Fruit fly (Drosophila melanogaster) whole organism, embryonic: ENCODE measurements around the gene SmD1.

ENCODE experiments used
- Atf3 ChIP-seq: fragments of 200-800 bp; sonication (Bioruptor generic); optimal IDR thresholded peaks from 3 replicates; lab custom pipeline; 2016; ENCODE audit warnings: missing biosample characterization, missing genetic modification characterization
- CG13624 ChIP-seq: fragments of 200-800 bp; sonication (Bioruptor generic); optimal IDR thresholded peaks from 2 replicates; lab custom pipeline; 2016; ENCODE audit warnings: missing biosample characterization, missing genetic modification characterization
- CG15479 ChIP-seq: fragments of 200-800 bp; sonication (Bioruptor generic); optimal IDR thresholded peaks from 3 replicates; lab custom pipeline; 2019; ENCODE audit warnings: missing biosample characterization, mild to moderate bottlenecking, missing genetic modification characterization, moderate library complexity
- CG1602 ChIP-seq: fragments of 200-800 bp; sonication (Bioruptor generic); optimal IDR thresholded peaks from 3 replicates; lab custom pipeline; 2016; ENCODE audit warnings: missing biosample characterization, missing genetic modification characterization
- CG17612 ChIP-seq: fragments of 200-800 bp; sonication (Bioruptor generic); IDR thresholded peaks from 2 replicates; pipeline ENCODE4 v1.3.6; 2022; ENCODE audit warnings: missing biosample characterization, missing genetic modification characterization
- CG17802 ChIP-seq: fragments of 200-800 bp; sonication (Bioruptor generic); optimal IDR thresholded peaks from 2 replicates; lab custom pipeline; 2018; ENCODE audit warnings: missing biosample characterization, mild to moderate bottlenecking, missing genetic modification characterization, moderate library complexity
- CG18262 ChIP-seq: fragments of 200-800 bp; optimal IDR thresholded peaks from 3 replicates; lab custom pipeline; 2019; ENCODE audit warnings: missing biosample characterization, mild to moderate bottlenecking, missing genetic modification characterization, moderate library complexity
- CG18476 ChIP-seq: fragments of 200-800 bp; sonication (Bioruptor generic); optimal IDR thresholded peaks from 2 replicates; lab custom pipeline; 2016; ENCODE audit warnings: missing biosample characterization, mild to moderate bottlenecking, missing genetic modification characterization
- CG18599 ChIP-seq: fragments of 200-800 bp; sonication (Bioruptor generic); optimal IDR thresholded peaks from 3 replicates; lab custom pipeline; 2017; ENCODE audit warnings: missing biosample characterization, missing genetic modification characterization, mild to moderate bottlenecking, moderate library complexity, missing genetic modification reagents
- CG18764 ChIP-seq: fragments of 200-800 bp; sonication (Bioruptor generic); optimal IDR thresholded peaks from 3 replicates; lab custom pipeline; 2016; ENCODE audit warnings: missing biosample characterization, missing genetic modification characterization
- CG30403 ChIP-seq: fragments of 200-800 bp; sonication (Bioruptor generic); optimal IDR thresholded peaks from 3 replicates; lab custom pipeline; 2016; ENCODE audit warnings: missing biosample characterization, missing genetic modification characterization
- CG31365 ChIP-seq: fragments of 200-800 bp; sonication (Bioruptor generic); optimal IDR thresholded peaks from 2 replicates; lab custom pipeline; 2018; ENCODE audit warnings: missing biosample characterization, mild to moderate bottlenecking, missing genetic modification characterization
- CG32767 ChIP-seq: fragments of 200-800 bp; sonication (Bioruptor generic); IDR thresholded peaks from 2 replicates; pipeline ENCODE4 v1.3.6; 2022; ENCODE audit warnings: missing biosample characterization, missing genetic modification characterization
- CG3726 ChIP-seq: fragments of 200-800 bp; sonication (Bioruptor generic); IDR thresholded peaks from 3 replicates; pipeline ENCODE4, ENCODE4 v1.3.6; 2022; ENCODE audit warnings: missing biosample characterization, missing genetic modification characterization
- CG3838 ChIP-seq: fragments of 200-800 bp; sonication (Bioruptor generic); optimal IDR thresholded peaks from 3 replicates; lab custom pipeline; 2016; ENCODE audit warnings: missing biosample characterization, missing genetic modification characterization
- CG3847 ChIP-seq: fragments of 200-800 bp; sonication (Bioruptor generic); IDR thresholded peaks from 2 replicates; pipeline ENCODE4 v1.3.6; 2022; ENCODE audit warnings: missing biosample characterization, missing genetic modification characterization
- CG4282 ChIP-seq: fragments of 200-800 bp; sonication (Bioruptor generic); optimal IDR thresholded peaks from 2 replicates; lab custom pipeline; 2016; ENCODE audit warnings: missing biosample characterization, missing genetic modification characterization
- CG4707 ChIP-seq: fragments of 200-800 bp; sonication (Bioruptor generic); optimal IDR thresholded peaks from 2 replicates; lab custom pipeline; 2018; ENCODE audit warnings: missing biosample characterization, mild to moderate bottlenecking, missing genetic modification characterization, moderate library complexity
- CG6654 ChIP-seq: fragments of 200-800 bp; sonication (Bioruptor generic); optimal IDR thresholded peaks from 2 replicates; lab custom pipeline; 2017; ENCODE audit warnings: missing biosample characterization, mild to moderate bottlenecking, missing genetic modification characterization
- CG6765 ChIP-seq: fragments of 200-800 bp; sonication (Bioruptor generic); optimal IDR thresholded peaks from 3 replicates; lab custom pipeline; 2017; ENCODE audit warnings: missing biosample characterization, mild to moderate bottlenecking, missing genetic modification characterization
- CHES-1-like ChIP-seq: fragments of 200-800 bp; sonication (Bioruptor generic); optimal IDR thresholded peaks from 2 replicates; lab custom pipeline; 2016; ENCODE audit warnings: missing biosample characterization, missing genetic modification characterization
- Dad ChIP-seq: fragments of 200-800 bp; sonication (Bioruptor generic); optimal IDR thresholded peaks from 3 replicates; lab custom pipeline; 2016; ENCODE audit warnings: missing biosample characterization, missing genetic modification characterization
- Drgx ChIP-seq: fragments of 200-800 bp; sonication (Bioruptor generic); IDR thresholded peaks from 2 replicates; pipeline ENCODE4 v1.3.6; 2022; ENCODE audit warnings: missing biosample characterization, missing genetic modification characterization
- E2f1 ChIP-seq: fragments of 200-800 bp; sonication (Bioruptor generic); IDR thresholded peaks from 2 replicates; pipeline ENCODE4 v1.3.6; 2022; ENCODE audit warnings: missing biosample characterization, missing genetic modification characterization
- Ets65A ChIP-seq: fragments of 200-800 bp; sonication (Bioruptor generic); peaks from one replicate; lab custom pipeline; 2016; ENCODE audit warnings: missing biosample characterization, missing genetic modification characterization
- H2.0 ChIP-seq: fragments of 200-800 bp; sonication (Bioruptor generic); IDR thresholded peaks from 2 replicates; pipeline ENCODE4 v1.3.6; 2022; ENCODE audit warnings: missing biosample characterization, missing genetic modification characterization
- HLH3B ChIP-seq: fragments of 200-800 bp; sonication (Bioruptor generic); IDR thresholded peaks from 2 replicates; pipeline ENCODE4 v1.3.6; 2022; ENCODE audit warnings: missing biosample characterization, missing genetic modification characterization
- NC2α ChIP-seq: fragments of 200-800 bp; sonication (Bioruptor generic); optimal IDR thresholded peaks from 2 replicates; lab custom pipeline; 2016; ENCODE audit warnings: missing biosample characterization, missing genetic modification characterization
- Oli ChIP-seq: fragments of 200-800 bp; sonication (Bioruptor generic); optimal IDR thresholded peaks from 2 replicates; lab custom pipeline; 2018; ENCODE audit warnings: missing biosample characterization, mild to moderate bottlenecking, missing genetic modification characterization, moderate library complexity
- Stat92E ChIP-seq, 3 experiments: fragments of >200 bp in 2 of 3; fragments of 200-800 bp in 1 of 3; sonication (Bioruptor generic) in 1 of 3; optimal IDR thresholded peaks; 2 replicates each; lab custom pipeline; 2017 to 2019; ENCODE audit warnings: missing biosample characterization in 3 of 3, missing genetic modification characterization in 3 of 3, mild to moderate bottlenecking in 1 of 3, moderate library complexity in 1 of 3
- bigmax ChIP-seq: fragments of 200-800 bp; sonication (Bioruptor generic); optimal IDR thresholded peaks from 2 replicates; lab custom pipeline; 2018; ENCODE audit warnings: missing biosample characterization, mild to moderate bottlenecking, missing genetic modification characterization
- cas ChIP-seq: fragments of 200-800 bp; sonication (Bioruptor generic); IDR thresholded peaks from 2 replicates; pipeline ENCODE4 v1.3.6; 2022; ENCODE audit warnings: missing biosample characterization, missing genetic modification characterization
- croc ChIP-seq: fragments of 200-800 bp; sonication (Bioruptor generic); conservative IDR thresholded peaks from 3 replicates; pipeline ENCODE4 v1.3.6; 2022; ENCODE audit warnings: missing biosample characterization, missing genetic modification characterization
- dan ChIP-seq: fragments of 200-800 bp; sonication (Bioruptor generic); IDR thresholded peaks from 2 replicates; pipeline ENCODE4 v1.3.6; 2022; ENCODE audit warnings: missing biosample characterization, missing genetic modification characterization
- dati ChIP-seq: fragments of 200-800 bp; sonication (Bioruptor generic); IDR thresholded peaks from 2 replicates; pipeline ENCODE4 v1.3.6; 2022; ENCODE audit warnings: missing biosample characterization, missing genetic modification characterization
- ewg ChIP-seq: fragments of 200-800 bp; sonication (Bioruptor generic); optimal IDR thresholded peaks from 3 replicates; lab custom pipeline; 2017; ENCODE audit warnings: mild to moderate bottlenecking, missing biosample characterization, missing genetic modification reagents, missing genetic modification characterization
- eyg ChIP-seq: fragments of 200-800 bp; sonication (Bioruptor generic); optimal IDR thresholded peaks from 3 replicates; lab custom pipeline; 2016; ENCODE audit warnings: missing biosample characterization, missing genetic modification characterization
- ftz-f1 ChIP-seq: fragments of 200-800 bp; sonication (Bioruptor generic); optimal IDR thresholded peaks from 2 replicates; lab custom pipeline; 2016; ENCODE audit warnings: missing biosample characterization, missing genetic modification characterization
- grau ChIP-seq: fragments of 200-800 bp; optimal IDR thresholded peaks from 3 replicates; lab custom pipeline; 2019; ENCODE audit warnings: missing biosample characterization, mild to moderate bottlenecking, missing genetic modification characterization, moderate library complexity
- h ChIP-seq: fragments of >200 bp; optimal IDR thresholded peaks from 2 replicates; lab custom pipeline; 2017
- ham ChIP-seq: fragments of 200-800 bp; sonication (Bioruptor generic); IDR thresholded peaks from 2 replicates; pipeline ENCODE4 v1.3.6; 2022; ENCODE audit warnings: missing biosample characterization, missing genetic modification characterization
- hb ChIP-seq: fragments of 200-800 bp; sonication (Bioruptor generic); IDR thresholded peaks from 3 replicates; pipeline ENCODE4 v1.3.6; 2022; ENCODE audit warnings: missing biosample characterization, missing genetic modification characterization; ENCODE audit not compliant: partially characterized antibody
- ind ChIP-seq: fragments of 200-800 bp; sonication (Bioruptor generic); optimal IDR thresholded peaks from 3 replicates; lab custom pipeline; 2016; ENCODE audit warnings: missing biosample characterization, missing genetic modification characterization
- inv ChIP-seq: fragments of 200-800 bp; sonication (Bioruptor generic); IDR thresholded peaks from 2 replicates; pipeline ENCODE4 v1.3.6; 2022; ENCODE audit warnings: missing biosample characterization, missing genetic modification characterization; ENCODE audit not compliant: partially characterized antibody
- peb ChIP-seq: fragments of 200-800 bp; sonication (Bioruptor generic); IDR thresholded peaks from 2 replicates; pipeline ENCODE4 v1.3.6; 2022; ENCODE audit warnings: missing biosample characterization, missing genetic modification characterization
- ranshi ChIP-seq: fragments of 200-800 bp; sonication (Bioruptor generic); IDR thresholded peaks from 2 replicates; pipeline ENCODE4 v1.3.6; 2022; ENCODE audit warnings: missing biosample characterization, missing genetic modification characterization
- repo ChIP-seq: fragments of 200-800 bp; sonication (Bioruptor generic); optimal IDR thresholded peaks from 2 replicates; lab custom pipeline; 2016; ENCODE audit warnings: missing biosample characterization, missing genetic modification characterization
- sim ChIP-seq: fragments of 200-800 bp; sonication (Bioruptor generic); IDR thresholded peaks from 2 replicates; pipeline ENCODE4 v1.3.6; 2022; ENCODE audit warnings: missing biosample characterization, missing genetic modification characterization
- sima ChIP-seq: fragments of 200-800 bp; sonication (Bioruptor generic); optimal IDR thresholded peaks from 2 replicates; lab custom pipeline; 2016; ENCODE audit warnings: missing biosample characterization, missing genetic modification characterization
- slp2 ChIP-seq: fragments of 200-800 bp; sonication (Bioruptor generic); optimal IDR thresholded peaks from 2 replicates; lab custom pipeline; 2016; ENCODE audit warnings: missing biosample characterization, missing genetic modification characterization
- ssp ChIP-seq: fragments of 200-800 bp; sonication (Bioruptor generic); IDR thresholded peaks from 2 replicates; pipeline ENCODE4 v1.3.6; 2022; ENCODE audit warnings: missing biosample characterization, missing genetic modification characterization

SmD1 gene

dm6 chr3L:12692881-12693752, 41.3 kb downstream of the SmD1 start, which contains the start of gene mirr (continued):
- TF ChIP-seq CG3838 (GFP tag; lab: Kevin White, UChicago) = no peak
- no peak for TF ChIP-seq CG4282
- TF ChIP-seq eyg (GFP tag; lab: Kevin White, UChicago) = no peak
- TF ChIP-seq CG3847 (GFP tag; lab: Robert Waterston, UW) = no peak
- TF ChIP-seq CG15479 (GFP tag; lab: Kevin White, UChicago) = peak; percentile 63
- TF ChIP-seq CG18599 (GFP tag; lab: Kevin White, UChicago) = no peak
- TF ChIP-seq CG6654 (GFP tag; lab: Kevin White, UChicago) = no peak
- no peak for TF ChIP-seq sim
- TF ChIP-seq dati (GFP tag; lab: Robert Waterston, UW) = no peak
- no peak for TF ChIP-seq NC2α
- TF ChIP-seq slp2 (GFP tag; lab: Kevin White, UChicago) = no peak
- TF ChIP-seq ranshi (GFP tag; lab: Robert Waterston, UW) = no peak; the same call in 1 of the 2 replicates
- no peak for TF ChIP-seq H2.0 (GFP tag; lab: Robert Waterston, UW)
- no peak for TF ChIP-seq Drgx (GFP tag; lab: Robert Waterston, UW)
- no peak for TF ChIP-seq Atf3 (GFP tag; lab: Kevin White, UChicago)
- peak; percentile 6 for TF ChIP-seq repo (GFP tag; lab: Kevin White, UChicago)
- no peak for TF ChIP-seq hb (GFP tag; lab: Robert Waterston, UW)
- no peak for TF ChIP-seq CG18764 (GFP tag; lab: Kevin White, UChicago)
- TF ChIP-seq ewg (GFP tag; lab: Kevin White, UChicago) = peak; percentile 24
- TF ChIP-seq sima = no peak
- no peak for TF ChIP-seq CG31365 (tag; lab: Kevin White, UChicago)
- TF ChIP-seq ham (GFP tag; lab: Robert Waterston, UW) = no peak
- no peak for TF ChIP-seq CG4707 (GFP tag; lab: Kevin White, UChicago)
- TF ChIP-seq CG30403 = no peak
- peak; percentile 75; the same call in 1 of the 2 replicates for TF ChIP-seq CG32767
- TF ChIP-seq Ets65A (GFP tag; lab: Kevin White, UChicago) = no peak
- no peak for TF ChIP-seq CG18262 (tag; lab: Kevin White, UChicago)
- no peak for TF ChIP-seq dan (GFP tag; lab: Robert Waterston, UW)
- TF ChIP-seq CG6765 (GFP tag; lab: Kevin White, UChicago) = no peak
- no peak for TF ChIP-seq croc
- TF ChIP-seq grau (tag; lab: Kevin White, UChicago) = no peak
- TF ChIP-seq E2f1 (GFP tag; lab: Robert Waterston, UW) = no peak
- TF ChIP-seq inv (GFP tag; lab: Robert Waterston, UW) = no peak
- no peak for TF ChIP-seq HLH3B (GFP tag; lab: Robert Waterston, UW)
- no peak for TF ChIP-seq Dad (GFP tag; lab: Kevin White, UChicago)
- no peak for TF ChIP-seq cas (GFP tag; lab: Robert Waterston, UW)
- TF ChIP-seq ssp (GFP tag; lab: Robert Waterston, UW) = no peak
- no peak for TF ChIP-seq h (lab: Kevin White, UChicago)
- no peak for TF ChIP-seq CG18476
- TF ChIP-seq ftz-f1 (GFP tag; lab: Kevin White, UChicago) = peak; percentile 27
- no peak for TF ChIP-seq ind (GFP tag; lab: Kevin White, UChicago)
- TF ChIP-seq bigmax (GFP tag; lab: Kevin White, UChicago) = no peak
- TF ChIP-seq CG3726 (GFP tag; lab: Robert Waterston, UW) = no peak
- no peak for TF ChIP-seq peb
- no peak for TF ChIP-seq Oli (tag; lab: Kevin White, UChicago)
- no peak for TF ChIP-seq CG17802 (tag; lab: Kevin White, UChicago)
- no peak for TF ChIP-seq CG17612 (GFP tag; lab: Robert Waterston, UW)
- TF ChIP-seq CHES-1-like = peak; percentile 11
- TF ChIP-seq Stat92E (GFP tag; optimal IDR thresholded peaks at IDR 0.05; lab: Kevin White, UChicago) = no peak
- peak; percentile 54 for TF ChIP-seq CG13624 (GFP tag; lab: Kevin White, UChicago)
- TF ChIP-seq CG1602 (GFP tag; lab: Kevin White, UChicago) = no peak
